Fruit fly (Drosophila melanogaster): ENCODE data around the gene Nup58.
A peak's percentile ranks its signal among the peaks of the same experiment; 100 is the strongest.

The Nup58 gene

dm6 chr3R:19672905-19673304 is 28.1 kb downstream of the Nup58 start (continued):
- TF ChIP-seq lmd (GFP tag; IDR thresholded peaks at IDR 0.05) = peak; percentile 21; the same call in 1 of the 2 replicates
- TF ChIP-seq Elba2 (GFP tag; optimal IDR thresholded peaks at IDR 0.05) = no peak
- no peak for TF ChIP-seq CG12659 (GFP tag; optimal IDR thresholded peaks at IDR 0.05)
- no peak for TF ChIP-seq CG12219 (GFP tag; optimal IDR thresholded peaks at IDR 0.05)
- no peak for TF ChIP-seq CG6254 (GFP tag; optimal IDR thresholded peaks at IDR 0.05)
- TF ChIP-seq CG15269 (tag; optimal IDR thresholded peaks at IDR 0.05) = peak; percentile 19
- no peak for TF ChIP-seq CG4730 (GFP tag; IDR thresholded peaks at IDR 0.05)
- peak; percentile 3 for TF ChIP-seq CG12299 (tag; optimal IDR thresholded peaks at IDR 0.05)
- no peak for TF ChIP-seq CG8478 (optimal IDR thresholded peaks at IDR 0.05)
- TF ChIP-seq dmrt99B (tag; optimal IDR thresholded peaks at IDR 0.05) = peak; percentile 2
- no peak for TF ChIP-seq zf30C (GFP tag; optimal IDR thresholded peaks at IDR 0.05)
- peak; percentile 8 for TF ChIP-seq Sox102F (GFP tag; optimal IDR thresholded peaks at IDR 0.05)
- no peak for TF ChIP-seq NfI (GFP tag; optimal IDR thresholded peaks at IDR 0.05)
- no peak for TF ChIP-seq sna (GFP tag; IDR thresholded peaks at IDR 0.05; ENCODE audit: partially characterized antibody)
- TF ChIP-seq mam (GFP tag; optimal IDR thresholded peaks at IDR 0.05) = peak; percentile 6
- TF ChIP-seq ken (GFP tag; IDR thresholded peaks at IDR 0.05) = no peak
- TF ChIP-seq pan (optimal IDR thresholded peaks at IDR 0.05) = no peak
- TF ChIP-seq pan (GFP tag; optimal IDR thresholded peaks at IDR 0.05 in 1 of 2, IDR thresholded peaks at IDR 0.05 in 1 of 2) = peak in 1 of 2 experiments; percentile 13
- no peak for TF ChIP-seq btn (GFP tag; optimal IDR thresholded peaks at IDR 0.05)
- TF ChIP-seq CG11504 (tag; optimal IDR thresholded peaks at IDR 0.05) = peak; percentile 37
- TF ChIP-seq PHDP (tag; optimal IDR thresholded peaks at IDR 0.05) = peak; percentile 5
- TF ChIP-seq luna (GFP tag; optimal IDR thresholded peaks at IDR 0.05) = no peak
- TF ChIP-seq CG11398 (GFP tag; optimal IDR thresholded peaks at IDR 0.05) = no peak
- TF ChIP-seq Ptx1 (GFP tag; IDR thresholded peaks at IDR 0.05) = peak; percentile 27; the same call in 1 of the 2 replicates
- no peak for TF ChIP-seq CG12391 (tag; optimal IDR thresholded peaks at IDR 0.05)
- TF ChIP-seq Xrp1 (GFP tag; IDR thresholded peaks at IDR 0.05) = peak; percentile 34; the same call in 1 of the 2 replicates
- TF ChIP-seq sob (GFP tag; IDR thresholded peaks at IDR 0.05) = 0 out of 2 replicates have a peak, but pooled peaks have one; percentile 32
- TF ChIP-seq CG30403 (GFP tag; optimal IDR thresholded peaks at IDR 0.05) = peak; percentile 31
- peak; percentile 61 for TF ChIP-seq vvl (GFP tag; IDR thresholded peaks at IDR 0.05)
- TF ChIP-seq Hsf (GFP tag; optimal IDR thresholded peaks at IDR 0.05) = peak; percentile 3
- peak; percentile 18 for TF ChIP-seq lilli (GFP tag; optimal IDR thresholded peaks at IDR 0.05)
- peak; percentile 31 for TF ChIP-seq Meics (GFP tag; optimal IDR thresholded peaks at IDR 0.05)

- TF ChIP-seq CG17359 (tag; optimal IDR thresholded peaks at IDR 0.05) (no peak), CTCF (GFP tag; optimal IDR thresholded peaks at IDR 0.05) (peak; percentile 76), CG7372 (GFP tag; IDR thresholded peaks at IDR 0.05) (no peak), Jarid2 (GFP tag; optimal IDR thresholded peaks at IDR 0.05) (no peak), Max (GFP tag; optimal IDR thresholded peaks at IDR 0.05) (no peak), Vsx1 (GFP tag; optimal IDR thresholded peaks at IDR 0.05) (no peak), CHES-1-like (GFP tag; optimal IDR thresholded peaks at IDR 0.05) (no peak), Ets65A (GFP tag) (peak; percentile 68), dm (GFP tag; optimal IDR thresholded peaks at IDR 0.05) (no peak), slp2 (GFP tag; optimal IDR thresholded peaks at IDR 0.05) (no peak), pzg (GFP tag; optimal IDR thresholded peaks at IDR 0.05) (no peak), onecut (GFP tag; IDR thresholded peaks at IDR 0.05) (peak; percentile 74), ap (GFP tag; IDR thresholded peaks at IDR 0.05) (no peak), ewg (GFP tag; optimal IDR thresholded peaks at IDR 0.05) (no peak)
Observed at dm6 chr3R:19679832-19680231, 35.0 kb downstream of the Nup58 start.
